In the genomic region with DNA sequence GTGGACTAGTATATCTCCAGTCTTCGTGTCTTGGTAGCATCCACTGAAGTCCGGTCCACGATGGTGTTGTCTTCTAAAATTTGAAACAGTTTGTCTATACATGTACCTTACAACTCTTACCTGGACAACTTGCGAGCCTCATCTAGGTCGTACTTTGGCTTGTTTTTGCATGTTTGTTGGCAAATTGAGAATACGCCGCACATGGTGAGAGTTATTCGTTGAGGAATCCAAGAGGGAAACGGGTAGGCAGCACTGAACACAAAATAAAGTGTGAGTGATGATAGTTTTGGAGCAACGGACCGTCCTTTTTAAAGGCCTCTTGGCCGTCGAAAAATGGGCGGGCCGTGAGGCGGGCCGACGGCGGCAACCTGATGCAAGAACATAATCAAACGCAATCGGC, we compare ENCODE assay signal across 4 worm cellular contexts.
TF ChIP-seq lines count a peak whose summit lies in the region.

Gene asns-2 (minus strand): TSS at position 282 of the 400 bp plus-strand sequence.

TF ChIP-seq in whole organism, L2 larva, 48 proteins besides CTCF, POLR2A, EP300 and RAD21:
- TF ChIP-seq ama-1 (optimal IDR thresholded peaks at IDR 0.05; lab: Kevin White, UChicago) (peak; percentile 4), C34F6.9 (tag; optimal IDR thresholded peaks at IDR 0.05; lab: Kevin White, UChicago) (no peak), fos-1 (tag; optimal IDR thresholded peaks at IDR 0.05; lab: Kevin White, UChicago) (no peak), alr-1 (tag; optimal IDR thresholded peaks at IDR 0.05; lab: Kevin White, UChicago) (no peak), F13H6.1 (tag; optimal IDR thresholded peaks at IDR 0.05; lab: Kevin White, UChicago) (no peak), lin-39 (tag; optimal IDR thresholded peaks at IDR 0.05; lab: Kevin White, UChicago) (no peak), mdl-1 (tag; optimal IDR thresholded peaks at IDR 0.05; lab: Kevin White, UChicago) (no peak), ZK546.5 (tag; optimal IDR thresholded peaks at IDR 0.05; lab: Kevin White, UChicago) (no peak)

TF ChIP-seq in whole organism, L3 larva, 47 proteins besides CTCF, POLR2A, EP300 and RAD21:
- peak; percentile 68 for TF ChIP-seq ama-1 (optimal IDR thresholded peaks at IDR 0.05; lab: Kevin White, UChicago)
- no peak for TF ChIP-seq nhr-77 (tag; optimal IDR thresholded peaks at IDR 0.05; lab: Kevin White, UChicago)

TF ChIP-seq in whole organism, L4 larva, 104 proteins besides CTCF, POLR2A, EP300 and RAD21:
- peak; percentile 31; the same call in 1 of the 2 replicates for TF ChIP-seq php-3 (GFP tag; IDR thresholded peaks at IDR 0.05; lab: Robert Waterston, UW)
- peak; percentile 51 for TF ChIP-seq ama-1 (optimal IDR thresholded peaks at IDR 0.05; lab: Kevin White, UChicago)
- TF ChIP-seq dmd-6 (GFP tag; IDR thresholded peaks at IDR 0.05; lab: Robert Waterston, UW) = no peak
- TF ChIP-seq set-16 (GFP tag; IDR thresholded peaks at IDR 0.05; lab: Robert Waterston, UW) = peak; percentile 59
TF ChIP-seq in whole organism, L4 larva: peak in this region for 3.

TF ChIP-seq in whole organism, early embryonic, 17 proteins besides CTCF, POLR2A, EP300 and RAD21:
- peak; percentile 13 for TF ChIP-seq aly-1 (tag; optimal IDR thresholded peaks at IDR 0.05; lab: Kevin White, UChicago)
- TF ChIP-seq hmg-4 (GFP tag; optimal IDR thresholded peaks at IDR 0.05; lab: Kevin White, UChicago) = no peak
- no peak for TF ChIP-seq hnd-1 (tag; optimal IDR thresholded peaks at IDR 0.05; lab: Kevin White, UChicago)
- no peak for TF ChIP-seq pes-1 (GFP tag; IDR thresholded peaks at IDR 0.05; lab: Robert Waterston, UW)
- TF ChIP-seq ets-7 (tag; optimal IDR thresholded peaks at IDR 0.05; lab: Kevin White, UChicago) = no peak
- no peak for TF ChIP-seq ama-1 (optimal IDR thresholded peaks at IDR 0.05; lab: Kevin White, UChicago)
- TF ChIP-seq scrt-1 (GFP tag; IDR thresholded peaks at IDR 0.05; lab: Robert Waterston, UW) = no peak
- no peak for TF ChIP-seq hmbx-1 (tag; optimal IDR thresholded peaks at IDR 0.05; lab: Kevin White, UChicago)

Comparison
In these comparisons a context has a peak if more than half of its experiments do, and no peak if none do; other contexts are left out.
1. Of the 23 proteins assayed by ChIP-seq in both whole organism, L4 larva and whole organism, L2 larva: peak only in whole organism, L4 larva: none; only in whole organism, L2 larva: none; in both: ama-1; in neither: 22.